Worm (Caenorhabditis elegans) whole organism, L1 larva: ENCODE results near the gene F35H12.6.
A peak's percentile ranks its signal among the peaks of the same experiment; 100 is the strongest.

Source experiments
- C34B4.2 ChIP-seq: sonication (generic microtip); optimal IDR thresholded peaks from 2 replicates; lab custom pipeline; 2017; ENCODE audit warnings: mild to moderate bottlenecking, missing genetic modification characterization, missing compliant biosample characterization
- aha-1 ChIP-seq: fragments of 150-350 bp; optimal IDR thresholded peaks from 2 replicates; lab custom pipeline; 2014; ENCODE audit warnings: missing biosample characterization, missing genetic modification characterization
- alr-1 ChIP-seq: fragments of 200-800 bp; sonication (Bioruptor generic); optimal IDR thresholded peaks from 2 replicates; lab custom pipeline; 2018; ENCODE audit warnings: borderline replicate concordance, mild to moderate bottlenecking, missing genetic modification characterization, missing compliant biosample characterization
- aly-2 ChIP-seq: fragments of 150-350 bp; optimal IDR thresholded peaks from 2 replicates; lab custom pipeline; 2014; ENCODE audit warnings: missing biosample characterization, missing genetic modification characterization
- ama-1 ChIP-seq: fragments of 150-350 bp; optimal IDR thresholded peaks from 2 replicates; lab custom pipeline; 2014
- blmp-1 ChIP-seq: fragments of 150-350 bp; optimal IDR thresholded peaks from 2 replicates; lab custom pipeline; 2014; ENCODE audit warnings: missing biosample characterization, missing genetic modification characterization
- ceh-8 ChIP-seq: fragments of 200-800 bp; sonication (Bioruptor generic); optimal IDR thresholded peaks from 2 replicates; lab custom pipeline; 2018; ENCODE audit warnings: mild to moderate bottlenecking, missing genetic modification characterization, moderate library complexity, missing compliant biosample characterization
- ceh-82 ChIP-seq, 3 experiments: fragments of 150-350 bp in 1 of 3; sonication (generic microtip) in 2 of 3; optimal IDR thresholded peaks; 2 replicates each; lab custom pipeline; 2014 to 2017; ENCODE audit warnings: missing biosample characterization in 3 of 3, missing genetic modification characterization in 3 of 3
- ceh-88 ChIP-seq: fragments of 200-800 bp; sonication (Bioruptor generic); IDR thresholded peaks from 2 replicates; pipeline ENCODE4 v1.3.6; 2022; ENCODE audit warnings: missing genetic modification characterization, missing compliant biosample characterization
- ceh-90 ChIP-seq: sonication (generic microtip); optimal IDR thresholded peaks from 2 replicates; lab custom pipeline; 2016; ENCODE audit warnings: missing genetic modification characterization, missing compliant biosample characterization
- ces-1 ChIP-seq: fragments of 150-350 bp; optimal IDR thresholded peaks from 2 replicates; lab custom pipeline; 2014; ENCODE audit warnings: missing biosample characterization, missing genetic modification reagents, missing genetic modification characterization
- dpl-1 ChIP-seq, 3 experiments: fragments of 150-350 bp in 2 of 3; sonication (generic microtip) in 1 of 3; optimal IDR thresholded peaks; 2 replicates each; lab custom pipeline; 2014 to 2017; ENCODE audit warnings: missing biosample characterization in 3 of 3, missing genetic modification characterization in 3 of 3, missing genetic modification reagents in 3 of 3
- efl-1 ChIP-seq, 4 experiments: fragments of 150-350 bp; optimal IDR thresholded peaks in 3 of 4; peaks in 1 of 4; 1 replicate in 1 of 4; 2 replicates in 3 of 4; lab custom pipeline; 2014; ENCODE audit warnings: missing biosample characterization in 2 of 4, missing genetic modification characterization in 2 of 4, missing genetic modification reagents in 2 of 4
- efl-3 ChIP-seq: fragments of 200-800 bp; sonication (Bioruptor generic); optimal IDR thresholded peaks from 2 replicates; lab custom pipeline; 2018; ENCODE audit warnings: mild to moderate bottlenecking, missing genetic modification characterization, missing compliant biosample characterization
- egl-13 ChIP-seq: sonication (generic microtip); optimal IDR thresholded peaks from 2 replicates; lab custom pipeline; 2016; ENCODE audit warnings: missing genotype, missing genetic modification reagents, missing genetic modification characterization, missing compliant biosample characterization
- fkh-10 ChIP-seq: sonication (generic microtip); optimal IDR thresholded peaks from 2 replicates; lab custom pipeline; 2017; ENCODE audit warnings: missing biosample characterization, missing genetic modification reagents, missing genetic modification characterization
- fkh-4 ChIP-seq: sonication (generic microtip); optimal IDR thresholded peaks from 2 replicates; lab custom pipeline; 2016; ENCODE audit warnings: missing compliant biosample characterization, missing genetic modification characterization, borderline replicate concordance
- fkh-8 ChIP-seq: sonication (generic microtip); optimal IDR thresholded peaks from 2 replicates; lab custom pipeline; 2016; ENCODE audit warnings: mild to moderate bottlenecking, missing genetic modification characterization, missing compliant biosample characterization
- grh-1 ChIP-seq: fragments of 200-800 bp; sonication (Bioruptor generic); IDR thresholded peaks from 2 replicates; pipeline ENCODE4 v1.3.6; 2022; ENCODE audit warnings: missing genetic modification reagents, missing genetic modification characterization, missing compliant biosample characterization
- hlh-17 ChIP-seq: fragments of 200-800 bp; sonication (Bioruptor generic); optimal IDR thresholded peaks from 2 replicates; lab custom pipeline; 2018; ENCODE audit warnings: missing genetic modification characterization, mild to moderate bottlenecking, missing compliant biosample characterization, moderate library complexity, borderline replicate concordance
- hlh-4 ChIP-seq: sonication (generic microtip); optimal IDR thresholded peaks from 2 replicates; lab custom pipeline; 2016; ENCODE audit warnings: mild to moderate bottlenecking, missing genetic modification characterization, missing compliant biosample characterization
- hpl-2 ChIP-seq: fragments of 150-350 bp; optimal IDR thresholded peaks from 2 replicates; lab custom pipeline; 2014; ENCODE audit warnings: missing biosample characterization, missing genetic modification reagents, missing genetic modification characterization
- irx-1 ChIP-seq: sonication (generic microtip); optimal IDR thresholded peaks from 2 replicates; lab custom pipeline; 2016; ENCODE audit warnings: missing genetic modification characterization, missing compliant biosample characterization
- lin-13 ChIP-seq: fragments of 150-350 bp; optimal IDR thresholded peaks from 2 replicates; lab custom pipeline; 2014; ENCODE audit warnings: missing biosample characterization, missing genetic modification reagents, missing genetic modification characterization
- lin-14 ChIP-seq: fragments of 200-800 bp; sonication (Bioruptor generic); optimal IDR thresholded peaks from 2 replicates; lab custom pipeline; 2018; ENCODE audit warnings: mild to moderate bottlenecking, missing genetic modification characterization, moderate library complexity, missing compliant biosample characterization
- lin-39 ChIP-seq: fragments of 150-350 bp; optimal IDR thresholded peaks from 2 replicates; lab custom pipeline; 2014; ENCODE audit warnings: missing biosample characterization, missing genetic modification reagents, missing genetic modification characterization
- lsy-2 ChIP-seq, 2 experiments: fragments of 150-350 bp; optimal IDR thresholded peaks; 2 replicates each; lab custom pipeline; 2014; ENCODE audit warnings: missing biosample characterization in 2 of 2, missing genetic modification characterization in 2 of 2
- mab-9 ChIP-seq: fragments of 200-800 bp; sonication (Bioruptor generic); IDR thresholded peaks from 2 replicates; pipeline ENCODE4 v1.3.6; 2022; ENCODE audit warnings: missing genetic modification reagents, missing genetic modification characterization, missing compliant biosample characterization
- mef-2 ChIP-seq: fragments of 150-350 bp; optimal IDR thresholded peaks from 2 replicates; lab custom pipeline; 2014; ENCODE audit warnings: missing biosample characterization, missing genetic modification characterization
- mep-1 ChIP-seq: fragments of 150-350 bp; optimal IDR thresholded peaks from 2 replicates; lab custom pipeline; 2014; ENCODE audit warnings: missing biosample characterization, missing genetic modification characterization
- nhr-11 ChIP-seq: fragments of 150-350 bp; optimal IDR thresholded peaks from 2 replicates; lab custom pipeline; 2014; ENCODE audit warnings: missing biosample characterization, missing genetic modification characterization
- nhr-12 ChIP-seq: sonication (generic microtip); optimal IDR thresholded peaks from 2 replicates; lab custom pipeline; 2017; ENCODE audit warnings: missing biosample characterization, missing genetic modification characterization
- nhr-20 ChIP-seq: sonication (generic microtip); optimal IDR thresholded peaks from 2 replicates; lab custom pipeline; 2016; ENCODE audit warnings: mild to moderate bottlenecking, missing genetic modification characterization, missing compliant biosample characterization
- nhr-237 ChIP-seq: fragments of 150-350 bp; optimal IDR thresholded peaks from 2 replicates; lab custom pipeline; 2014; ENCODE audit warnings: missing biosample characterization, missing genetic modification characterization
- nhr-71 ChIP-seq: sonication (generic microtip); optimal IDR thresholded peaks from 2 replicates; lab custom pipeline; 2016; ENCODE audit warnings: mild to moderate bottlenecking, missing genetic modification characterization, moderate library complexity, missing compliant biosample characterization
- nhr-76 ChIP-seq: sonication (generic microtip); optimal IDR thresholded peaks from 2 replicates; lab custom pipeline; 2017; ENCODE audit warnings: missing biosample characterization, missing genetic modification characterization
- nhr-77 ChIP-seq: fragments of 150-350 bp; optimal IDR thresholded peaks from 2 replicates; lab custom pipeline; 2014; ENCODE audit warnings: missing biosample characterization, missing genetic modification characterization
- nhr-84 ChIP-seq: sonication (generic microtip); optimal IDR thresholded peaks from 2 replicates; lab custom pipeline; 2017; ENCODE audit warnings: missing biosample characterization, missing genetic modification characterization
- pax-3 ChIP-seq: fragments of 200-800 bp; sonication (Bioruptor generic); optimal IDR thresholded peaks from 2 replicates; lab custom pipeline; 2018; ENCODE audit warnings: mild to moderate bottlenecking, missing genetic modification characterization, moderate library complexity, missing compliant biosample characterization
- pqm-1 ChIP-seq: sonication (generic microtip); optimal IDR thresholded peaks from 3 replicates; lab custom pipeline; 2017; ENCODE audit warnings: missing biosample characterization, missing genetic modification characterization
- rnt-1 ChIP-seq: sonication (generic microtip); optimal IDR thresholded peaks from 2 replicates; lab custom pipeline; 2016; ENCODE audit warnings: mild to moderate bottlenecking, missing genetic modification characterization, moderate library complexity, missing compliant biosample characterization
- skn-1 ChIP-seq: fragments of 150-350 bp; optimal IDR thresholded peaks from 2 replicates; lab custom pipeline; 2014; ENCODE audit warnings: missing biosample characterization, missing genetic modification characterization
- snu-23 ChIP-seq: sonication (generic microtip); optimal IDR thresholded peaks from 2 replicates; lab custom pipeline; 2016; ENCODE audit warnings: missing genetic modification characterization, missing compliant biosample characterization
- sox-4 ChIP-seq: sonication (generic microtip); optimal IDR thresholded peaks from 2 replicates; lab custom pipeline; 2016; ENCODE audit warnings: missing genetic modification characterization, missing compliant biosample characterization
- sup-37 ChIP-seq: fragments of 200-800 bp; sonication (Bioruptor generic); optimal IDR thresholded peaks from 2 replicates; lab custom pipeline; 2018; ENCODE audit warnings: mild to moderate bottlenecking, missing genetic modification characterization, missing compliant biosample characterization
- swsn-7 ChIP-seq: sonication (generic microtip); optimal IDR thresholded peaks from 2 replicates; lab custom pipeline; 2016; ENCODE audit warnings: missing genetic modification characterization, missing compliant biosample characterization
- tbx-2 ChIP-seq: sonication (generic microtip); optimal IDR thresholded peaks from 2 replicates; lab custom pipeline; 2016; ENCODE audit warnings: missing genetic modification characterization, missing compliant biosample characterization
- unc-130 ChIP-seq: fragments of 150-350 bp; optimal IDR thresholded peaks from 2 replicates; lab custom pipeline; 2017; ENCODE audit warnings: missing biosample characterization, missing genetic modification characterization, inconsistent platforms
- unc-30 ChIP-seq: sonication (generic microtip); optimal IDR thresholded peaks from 2 replicates; lab custom pipeline; 2017; ENCODE audit warnings: missing biosample characterization, missing genetic modification characterization
- unc-98 ChIP-seq: fragments of 200-800 bp; sonication (Bioruptor generic); IDR thresholded peaks from 2 replicates; pipeline ENCODE4 v1.3.6; 2022; ENCODE audit warnings: missing genetic modification characterization, missing compliant biosample characterization
- xbp-1 ChIP-seq: sonication (generic microtip); optimal IDR thresholded peaks from 2 replicates; lab custom pipeline; 2016; ENCODE audit warnings: missing genetic modification characterization, missing compliant biosample characterization
- zip-4 ChIP-seq: fragments of 200-800 bp; sonication (Bioruptor generic); optimal IDR thresholded peaks from 2 replicates; lab custom pipeline; 2018; ENCODE audit warnings: mild to moderate bottlenecking, missing genetic modification characterization, moderate library complexity, missing compliant biosample characterization
- ztf-4 ChIP-seq: fragments of 150-350 bp; optimal IDR thresholded peaks from 2 replicates; lab custom pipeline; 2014; ENCODE audit warnings: missing biosample characterization, missing genetic modification characterization

The F35H12.6 gene

DNA sequence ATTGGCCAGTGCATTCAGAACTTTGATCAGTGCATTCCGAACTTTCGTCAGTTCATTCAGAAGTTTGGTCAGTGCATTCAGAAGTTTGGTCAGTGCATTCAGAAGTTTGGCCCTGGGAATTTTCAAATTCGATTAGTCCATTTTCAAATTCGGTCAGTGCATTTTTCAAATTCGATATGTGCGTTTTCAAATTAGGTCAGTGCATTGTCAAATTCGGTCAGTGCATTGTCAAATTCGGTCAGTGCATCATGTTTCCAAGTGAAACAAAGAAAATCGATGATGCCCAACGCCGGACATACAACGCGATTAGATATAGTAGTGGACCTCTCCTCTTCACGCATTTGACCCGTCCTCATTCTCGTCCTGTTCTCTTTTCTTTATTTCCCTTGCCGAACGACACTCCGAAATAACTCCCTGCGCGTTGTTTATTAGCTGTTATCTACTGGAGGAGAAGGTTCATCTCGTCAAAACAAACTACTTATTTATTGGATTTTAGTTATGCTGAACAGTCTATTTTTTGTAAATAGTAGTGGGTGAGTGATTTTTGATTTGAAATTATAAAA, 41.5 kb downstream of the F35H12.6 start, which contains the start of gene apm-3:
TSS of gene apm-3 (plus strand) at position 477 of the 563 bp plus-strand sequence.
- TF ChIP-seq mef-2 (tag; lab: Kevin White, UChicago) (no peak), fkh-4 (tag; lab: Kevin White, UChicago) (no peak), ceh-8 (GFP tag; lab: Kevin White, UChicago) (no peak), mep-1 (tag; lab: Kevin White, UChicago) (peak; percentile 33), blmp-1 (tag; lab: Kevin White, UChicago) (peak; percentile 38), irx-1 (tag; lab: Kevin White, UChicago) (no peak), fkh-8 (no peak), zip-4 (no peak), snu-23 (GFP tag; lab: Kevin White, UChicago) (peak; percentile 49), aha-1 (tag; lab: Kevin White, UChicago) (no peak), unc-30 (tag; lab: Kevin White, UChicago) (no peak), tbx-2 (tag; lab: Kevin White, UChicago) (peak; percentile 10), pqm-1 (tag; lab: Kevin White, UChicago) (no peak), mab-9 (GFP tag; lab: Robert Waterston, UW) (no peak), ama-1 (lab: Kevin White, UChicago) (no peak), unc-130 (tag; lab: Kevin White, UChicago) (peak; percentile 47), C34B4.2 (tag; lab: Kevin White, UChicago) (no peak), rnt-1 (tag; lab: Kevin White, UChicago) (peak; percentile 21), grh-1 (GFP tag; lab: Robert Waterston, UW) (no peak), sup-37 (GFP tag; lab: Kevin White, UChicago) (no peak), aly-2 (tag; lab: Kevin White, UChicago) (no peak), ces-1 (GFP tag; lab: Kevin White, UChicago) (no peak), nhr-20 (tag; lab: Kevin White, UChicago) (no peak), nhr-11 (tag; lab: Kevin White, UChicago) (no peak), nhr-237 (tag; lab: Kevin White, UChicago) (no peak), lin-14 (GFP tag; lab: Kevin White, UChicago) (peak; percentile 77), pax-3 (tag; lab: Kevin White, UChicago) (no peak), ceh-82 (tag; optimal IDR thresholded peaks at IDR 0.05; lab: Kevin White, UChicago) (peak in 2 of 3 experiments; percentile 10 to 40), egl-13 (tag; lab: Kevin White, UChicago) (no peak), nhr-76 (no peak), nhr-77 (tag; lab: Kevin White, UChicago) (no peak), dpl-1 (GFP tag; optimal IDR thresholded peaks at IDR 0.05; lab: Kevin White, UChicago) (peak in 1 of 3 experiments; percentile 31), hlh-17 (no peak), nhr-12 (tag; lab: Kevin White, UChicago) (no peak), ceh-90 (tag; lab: Kevin White, UChicago) (no peak), sox-4 (no peak), efl-1 (optimal IDR thresholded peaks at IDR 0.05; lab: Kevin White, UChicago) (peak in 1 of 2 experiments; percentile 11), efl-1 (GFP tag; optimal IDR thresholded peaks at IDR 0.05 in 1 of 2; lab: Kevin White, UChicago) (peak in 1 of 2 experiments; percentile 91), alr-1 (tag; lab: Kevin White, UChicago) (no peak), unc-98 (GFP tag; lab: Robert Waterston, UW) (no peak), ztf-4 (no peak), hpl-2 (GFP tag; lab: Kevin White, UChicago) (no peak), skn-1 (tag; lab: Kevin White, UChicago) (no peak), xbp-1 (no peak), hlh-4 (tag; lab: Kevin White, UChicago) (no peak), ceh-88 (GFP tag; lab: Robert Waterston, UW) (no peak), fkh-10 (GFP tag; lab: Kevin White, UChicago) (no peak), nhr-84 (no peak), lin-13 (GFP tag; lab: Kevin White, UChicago) (peak; percentile 16), efl-3 (GFP tag; lab: Kevin White, UChicago) (no peak), nhr-71 (tag; lab: Kevin White, UChicago) (peak; percentile 9), swsn-7 (peak; percentile 17), lin-39 (tag; lab: Kevin White, UChicago) (no peak), lsy-2 (tag; optimal IDR thresholded peaks at IDR 0.05; lab: Kevin White, UChicago) (peak; percentile 20 to 49)
